Worm (Caenorhabditis elegans): ENCODE measurements around the gene cdka-1.

DNA sequence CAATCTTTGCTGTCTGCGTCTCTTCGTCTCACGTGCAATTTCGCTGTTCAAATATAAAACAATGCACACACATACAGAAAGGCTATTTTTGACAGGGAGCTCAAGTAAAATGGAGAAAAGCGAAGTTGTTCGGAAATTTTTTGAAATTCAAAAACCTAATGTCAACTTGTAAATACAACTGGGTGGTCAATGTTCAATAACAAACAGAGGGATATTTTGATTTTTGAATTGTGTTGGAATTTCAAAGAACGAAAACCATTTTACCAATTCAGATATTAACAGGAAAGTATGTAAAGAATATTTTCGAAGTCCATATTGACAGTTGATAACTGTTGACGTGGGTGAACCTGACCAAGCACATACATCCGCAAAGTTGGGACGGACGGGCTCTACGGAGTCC is 29.8 kb downstream of the cdka-1 start, which contains the start of gene tag-243:
- TF ChIP-seq ref-1 (GFP tag; conservative IDR thresholded peaks at IDR 0.05) = no peak
- TF ChIP-seq ztf-29 (GFP tag; IDR thresholded peaks at IDR 0.05) = no peak
- no peak for TF ChIP-seq tab-1 (GFP tag; IDR thresholded peaks at IDR 0.05)
- TF ChIP-seq med-1 (GFP tag; optimal IDR thresholded peaks at IDR 0.05; ENCODE audit: insufficient read depth) = no peak
- TF ChIP-seq klf-2 (GFP tag; conservative IDR thresholded peaks at IDR 0.05) = 0 out of 2 replicates have a peak, but pooled peaks have one; percentile 24

Data from whole organism, midembryonic.